Worm (Caenorhabditis elegans): ENCODE results near the gene C46A5.4.

DNA sequence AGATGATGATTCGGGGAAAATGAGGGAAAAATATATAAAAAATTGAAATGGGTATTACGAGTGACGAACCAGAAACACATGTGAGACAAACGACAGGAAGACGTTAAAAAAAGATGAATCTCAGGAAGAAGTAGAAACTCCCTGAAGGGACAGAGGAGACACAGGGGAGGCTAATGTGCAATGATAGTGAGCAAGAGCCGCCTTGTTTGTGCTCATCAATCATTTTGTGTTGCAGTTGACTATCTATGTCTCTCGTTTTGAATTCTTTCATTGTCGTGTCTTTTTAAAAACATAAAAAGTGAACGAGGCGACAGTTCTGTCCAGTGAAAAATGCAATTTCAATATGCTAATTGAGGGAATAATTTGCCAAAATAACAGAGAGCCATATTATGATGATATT, 32.2 kb downstream of the C46A5.4 start:
- TF ChIP-seq rec-8 (tag; optimal IDR thresholded peaks at IDR 0.05) (no peak), lag-1 (GFP tag; IDR thresholded peaks at IDR 0.05) (no peak), rcor-1 (GFP tag; IDR thresholded peaks at IDR 0.05) (no peak), chd-7 (tag; optimal IDR thresholded peaks at IDR 0.05) (no peak), rpc-1 (optimal IDR thresholded peaks at IDR 0.05) (no peak), rpc-1 (tag; optimal IDR thresholded peaks at IDR 0.05) (no peak), hmg-1.2 (GFP tag; IDR thresholded peaks at IDR 0.05) (no peak), F57A8.1 (GFP tag; optimal IDR thresholded peaks at IDR 0.05) (no peak)
